Worm (Caenorhabditis elegans) whole organism, L2 larva: ENCODE results near the gene chil-15.

Experiments used
- R02D3.7 ChIP-seq: fragments of 150-350 bp; optimal IDR thresholded peaks from 2 replicates; lab custom pipeline; 2014; ENCODE audit warnings: missing biosample characterization, missing genetic modification characterization
- ZK546.5 ChIP-seq: sonication (generic microtip); optimal IDR thresholded peaks from 2 replicates; lab custom pipeline; 2017; ENCODE audit warnings: missing biosample characterization, missing genetic modification characterization
- aly-2 ChIP-seq: fragments of 150-350 bp; optimal IDR thresholded peaks from 2 replicates; lab custom pipeline; 2014; ENCODE audit warnings: missing biosample characterization, missing genetic modification characterization
- ama-1 ChIP-seq: fragments of 150-350 bp; optimal IDR thresholded peaks from 2 replicates; lab custom pipeline; 2018; ENCODE audit warnings: inconsistent platforms
- blmp-1 ChIP-seq: sonication (generic microtip); optimal IDR thresholded peaks from 2 replicates; lab custom pipeline; 2017; ENCODE audit warnings: missing genetic modification characterization, mild to moderate bottlenecking, missing compliant biosample characterization, antibody characterized with exemption, moderate library complexity; ENCODE audit not compliant: insufficient read depth
- ceh-16 ChIP-seq: fragments of 150-350 bp; optimal IDR thresholded peaks from 2 replicates; lab custom pipeline; 2014; ENCODE audit warnings: missing biosample characterization, missing genetic modification characterization
- ceh-82 ChIP-seq: fragments of 150-350 bp; optimal IDR thresholded peaks from 2 replicates; lab custom pipeline; 2014; ENCODE audit warnings: missing biosample characterization, missing genetic modification characterization
- crh-2 ChIP-seq: sonication (generic microtip); optimal IDR thresholded peaks from 2 replicates; lab custom pipeline; 2017; ENCODE audit warnings: missing biosample characterization, missing genetic modification characterization
- dmd-4 ChIP-seq: sonication (generic microtip); optimal IDR thresholded peaks from 2 replicates; lab custom pipeline; 2017; ENCODE audit warnings: missing biosample characterization, missing genetic modification characterization
- egl-27 ChIP-seq: sonication (generic microtip); optimal IDR thresholded peaks from 3 replicates; lab custom pipeline; 2017; ENCODE audit warnings: missing biosample characterization, missing genetic modification reagents, missing genetic modification characterization
- elt-3 ChIP-seq: sonication (generic microtip); optimal IDR thresholded peaks from 2 replicates; lab custom pipeline; 2017; ENCODE audit warnings: missing biosample characterization, missing genetic modification characterization
- fos-1 ChIP-seq: fragments of 150-350 bp; optimal IDR thresholded peaks from 2 replicates; lab custom pipeline; 2014; ENCODE audit warnings: missing biosample characterization, missing genetic modification characterization
- gmeb-1 ChIP-seq: fragments of 150-350 bp; optimal IDR thresholded peaks from 2 replicates; lab custom pipeline; 2014; ENCODE audit warnings: missing biosample characterization, missing genetic modification characterization
- lin-11 ChIP-seq: fragments of 150-350 bp; sonication (generic microtip); optimal IDR thresholded peaks from 2 replicates; lab custom pipeline; 2014; ENCODE audit warnings: missing biosample characterization, missing genetic modification characterization, inconsistent platforms, mixed read lengths
- lin-13 ChIP-seq: fragments of 150-350 bp; optimal IDR thresholded peaks from 2 replicates; lab custom pipeline; 2014; ENCODE audit warnings: missing biosample characterization, missing genetic modification reagents, missing genetic modification characterization
- lin-39 ChIP-seq: fragments of 150-350 bp; optimal IDR thresholded peaks from 2 replicates; lab custom pipeline; 2014; ENCODE audit warnings: missing biosample characterization, missing genetic modification reagents, missing genetic modification characterization
- lsy-2 ChIP-seq, 2 experiments: fragments of 150-350 bp in 1 of 2; sonication (generic microtip) in 1 of 2; optimal IDR thresholded peaks; 2 replicates each; lab custom pipeline; 2014 to 2017; ENCODE audit warnings: missing biosample characterization in 2 of 2, missing genetic modification characterization in 2 of 2
- mab-5 ChIP-seq: fragments of 150-350 bp; optimal IDR thresholded peaks from 2 replicates; lab custom pipeline; 2014; ENCODE audit warnings: missing biosample characterization, missing genetic modification characterization
- mbf-1 ChIP-seq: sonication (generic microtip); optimal IDR thresholded peaks from 2 replicates; lab custom pipeline; 2017; ENCODE audit warnings: missing biosample characterization, missing genetic modification characterization
- mdl-1 ChIP-seq, 2 experiments: fragments of 150-350 bp in 1 of 2; sonication (generic microtip) in 1 of 2; optimal IDR thresholded peaks; 2 replicates each; lab custom pipeline; 2017; ENCODE audit warnings: missing biosample characterization in 2 of 2, missing genetic modification characterization in 2 of 2
- nhr-10 ChIP-seq: sonication (generic microtip); optimal IDR thresholded peaks from 2 replicates; lab custom pipeline; 2017; ENCODE audit warnings: missing biosample characterization, missing genetic modification characterization
- nhr-21 ChIP-seq: fragments of 150-350 bp; optimal IDR thresholded peaks from 2 replicates; lab custom pipeline; 2014; ENCODE audit warnings: missing biosample characterization, missing genetic modification characterization
- nhr-23 ChIP-seq: fragments of 150-350 bp; optimal IDR thresholded peaks from 2 replicates; lab custom pipeline; 2014; ENCODE audit warnings: missing biosample characterization, missing genetic modification reagents, missing genetic modification characterization
- nhr-237 ChIP-seq: fragments of 150-350 bp; optimal IDR thresholded peaks from 2 replicates; lab custom pipeline; 2014; ENCODE audit warnings: missing biosample characterization, missing genetic modification characterization
- nhr-25 ChIP-seq: fragments of 150-350 bp; sonication (generic microtip); optimal IDR thresholded peaks from 3 replicates; lab custom pipeline; 2014; ENCODE audit warnings: missing biosample characterization, missing genetic modification characterization
- nhr-6 ChIP-seq: fragments of 150-350 bp; optimal IDR thresholded peaks from 2 replicates; lab custom pipeline; 2014; ENCODE audit warnings: missing biosample characterization, missing genetic modification characterization
- nhr-77 ChIP-seq: fragments of 150-350 bp; optimal IDR thresholded peaks from 2 replicates; lab custom pipeline; 2014; ENCODE audit warnings: missing biosample characterization, missing genetic modification characterization
- peb-1 ChIP-seq: fragments of 150-350 bp; optimal IDR thresholded peaks from 2 replicates; lab custom pipeline; 2014; ENCODE audit warnings: missing biosample characterization, missing genetic modification characterization
- sem-4 ChIP-seq: fragments of 150-350 bp; optimal IDR thresholded peaks from 2 replicates; lab custom pipeline; 2014; ENCODE audit warnings: missing biosample characterization, missing genetic modification reagents, missing genetic modification characterization
- skn-1 ChIP-seq: sonication (generic microtip); optimal IDR thresholded peaks from 2 replicates; lab custom pipeline; 2017; ENCODE audit warnings: missing biosample characterization, missing genetic modification characterization
- sma-3 ChIP-seq: sonication (generic microtip); optimal IDR thresholded peaks from 2 replicates; lab custom pipeline; 2016; ENCODE audit warnings: missing genetic modification reagents, missing genetic modification characterization, missing compliant biosample characterization
- sma-9 ChIP-seq, 2 experiments: fragments of 150-350 bp in 1 of 2; sonication (generic microtip) in 1 of 2; optimal IDR thresholded peaks; 2 replicates each; lab custom pipeline; 2014 to 2016; ENCODE audit warnings: missing genetic modification characterization in 2 of 2, mild to moderate bottlenecking in 1 of 2, missing biosample characterization in 1 of 2, missing compliant biosample characterization in 1 of 2, missing genetic modification reagents in 1 of 2, moderate library complexity in 1 of 2
- snpc-4 ChIP-seq: fragments of 150-350 bp; optimal IDR thresholded peaks from 2 replicates; lab custom pipeline; 2014; ENCODE audit warnings: missing biosample characterization, missing genetic modification characterization
- unc-39 ChIP-seq: fragments of 150-350 bp; optimal IDR thresholded peaks from 2 replicates; lab custom pipeline; 2014; ENCODE audit warnings: missing biosample characterization, missing genetic modification characterization
- unc-55 ChIP-seq: fragments of 150-350 bp; sonication (generic microtip); optimal IDR thresholded peaks from 3 replicates; lab custom pipeline; 2014; ENCODE audit warnings: missing biosample characterization, missing genetic modification reagents, missing genetic modification characterization
- ztf-1 ChIP-seq: fragments of 200-800 bp; sonication (Bioruptor generic); conservative IDR thresholded peaks from 2 replicates; pipeline ENCODE4 v1.3.6; 2022; ENCODE audit warnings: missing genetic modification characterization, missing compliant biosample characterization
- ztf-11 ChIP-seq: sonication (generic microtip); optimal IDR thresholded peaks from 2 replicates; lab custom pipeline; 2017; ENCODE audit warnings: missing biosample characterization, missing genetic modification characterization
- ztf-4 ChIP-seq: fragments of 150-350 bp; optimal IDR thresholded peaks from 2 replicates; lab custom pipeline; 2014; ENCODE audit warnings: missing biosample characterization, missing genetic modification characterization

The chil-15 gene

DNA sequence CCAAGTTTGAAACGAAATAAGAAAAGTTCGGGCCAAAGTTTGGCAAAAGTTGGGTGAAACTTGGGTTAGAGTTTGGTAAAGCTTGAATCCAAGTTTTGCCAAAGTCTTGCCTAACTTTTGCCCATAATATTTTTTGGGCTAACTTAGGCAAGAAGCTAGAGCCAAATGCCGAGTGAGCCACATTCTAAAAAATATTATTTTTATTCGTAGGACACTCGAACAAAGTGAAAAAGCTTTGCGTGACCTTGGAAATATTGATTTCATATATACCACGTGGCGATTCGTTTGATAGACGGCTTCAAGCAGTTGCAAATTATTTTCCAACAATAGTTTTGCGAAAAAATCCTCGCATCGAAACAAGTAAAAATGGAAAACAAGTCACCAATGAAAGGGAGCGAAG is 39.6 kb downstream of the chil-15 start, which contains the start of gene Y51B9A.5:
Gene Y51B9A.5, plus strand, starts transcription at position 301 of the 400 bp plus-strand sequence.
- TF ChIP-seq unc-55 (no peak), ztf-11 (no peak), lin-39 (tag; lab: Kevin White, UChicago) (no peak), egl-27 (tag; lab: Kevin White, UChicago) (no peak), elt-3 (tag; lab: Kevin White, UChicago) (no peak), snpc-4 (tag; lab: Kevin White, UChicago) (no peak), sem-4 (tag; lab: Kevin White, UChicago) (no peak), nhr-25 (tag; lab: Kevin White, UChicago) (no peak), mbf-1 (no peak), ztf-1 (GFP tag; lab: Robert Waterston, UW) (no peak), nhr-6 (tag; lab: Kevin White, UChicago) (no peak), crh-2 (tag; lab: Kevin White, UChicago) (no peak), aly-2 (tag; lab: Kevin White, UChicago) (no peak), unc-39 (tag; lab: Kevin White, UChicago) (no peak), nhr-237 (tag; lab: Kevin White, UChicago) (no peak), ZK546.5 (tag; lab: Kevin White, UChicago) (no peak), nhr-21 (no peak), sma-9 (GFP tag; optimal IDR thresholded peaks at IDR 0.05; lab: Kevin White, UChicago) (no peak), sma-9 (tag; optimal IDR thresholded peaks at IDR 0.05; lab: Kevin White, UChicago) (no peak)

DNA sequence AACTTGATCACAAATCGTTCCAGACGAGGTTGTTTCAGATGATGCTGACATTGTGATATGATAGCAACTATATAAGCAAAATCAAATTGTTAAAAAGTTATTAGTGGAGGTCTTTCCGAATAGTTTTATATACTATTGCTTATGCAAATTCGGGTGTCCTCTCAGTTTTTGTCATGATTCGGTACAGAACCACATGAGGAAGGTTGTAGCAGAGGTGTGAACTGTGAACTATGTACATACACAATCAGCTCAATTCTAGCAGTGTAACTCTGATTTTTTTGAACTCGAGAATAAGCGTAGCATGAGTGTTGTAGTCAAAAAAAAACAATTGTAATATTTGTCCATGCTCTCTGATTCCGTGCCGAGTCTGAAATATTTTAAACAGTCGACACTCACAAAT is 40.3 kb downstream of the chil-15 start, which contains the start of gene Y51B9A.6:
Gene Y51B9A.6, minus strand, starts transcription at position 101 of the 400 bp plus-strand sequence.
- TF ChIP-seq nhr-23 (tag; lab: Kevin White, UChicago) (no peak), nhr-77 (tag; lab: Kevin White, UChicago) (no peak), lin-11 (no peak), mdl-1 (tag; optimal IDR thresholded peaks at IDR 0.05; lab: Kevin White, UChicago) (no peak)

DNA sequence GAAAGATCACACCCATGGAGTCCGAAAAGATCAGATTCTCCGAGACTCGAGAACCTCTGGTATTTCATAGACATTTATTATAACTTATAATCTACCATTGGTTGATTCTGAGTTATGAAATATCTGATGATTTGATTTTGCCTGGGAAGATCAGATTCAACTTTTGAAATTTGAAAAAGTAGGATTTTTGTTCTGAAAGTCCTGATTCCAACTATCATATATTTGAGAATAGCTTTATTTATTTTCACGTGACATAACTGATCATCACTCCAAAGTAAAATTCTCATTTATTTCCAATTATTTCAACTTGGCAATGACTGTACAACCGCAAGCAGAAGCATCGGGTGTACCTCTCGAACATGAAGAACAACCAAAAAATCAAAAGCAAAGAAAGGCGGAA is 43.7 kb downstream of the chil-15 start, which contains the start of gene Y51B9A.7:
Gene Y51B9A.7, plus strand, starts transcription at position 301 of the 400 bp plus-strand sequence.
- TF ChIP-seq crh-2 (tag; lab: Kevin White, UChicago) (no peak), nhr-10 (no peak), skn-1 (no peak), unc-55 (no peak), nhr-237 (tag; lab: Kevin White, UChicago) (no peak), ztf-1 (GFP tag; lab: Robert Waterston, UW) (no peak), peb-1 (tag; lab: Kevin White, UChicago) (no peak), dmd-4 (tag; lab: Kevin White, UChicago) (no peak), aly-2 (tag; lab: Kevin White, UChicago) (no peak), elt-3 (tag; lab: Kevin White, UChicago) (no peak), nhr-21 (no peak), nhr-23 (tag; lab: Kevin White, UChicago) (no peak), fos-1 (tag; lab: Kevin White, UChicago) (no peak), ceh-82 (no peak), lsy-2 (tag; optimal IDR thresholded peaks at IDR 0.05; lab: Kevin White, UChicago) (no peak), mdl-1 (tag; optimal IDR thresholded peaks at IDR 0.05; lab: Kevin White, UChicago) (no peak), mab-5 (tag; lab: Kevin White, UChicago) (no peak)

DNA sequence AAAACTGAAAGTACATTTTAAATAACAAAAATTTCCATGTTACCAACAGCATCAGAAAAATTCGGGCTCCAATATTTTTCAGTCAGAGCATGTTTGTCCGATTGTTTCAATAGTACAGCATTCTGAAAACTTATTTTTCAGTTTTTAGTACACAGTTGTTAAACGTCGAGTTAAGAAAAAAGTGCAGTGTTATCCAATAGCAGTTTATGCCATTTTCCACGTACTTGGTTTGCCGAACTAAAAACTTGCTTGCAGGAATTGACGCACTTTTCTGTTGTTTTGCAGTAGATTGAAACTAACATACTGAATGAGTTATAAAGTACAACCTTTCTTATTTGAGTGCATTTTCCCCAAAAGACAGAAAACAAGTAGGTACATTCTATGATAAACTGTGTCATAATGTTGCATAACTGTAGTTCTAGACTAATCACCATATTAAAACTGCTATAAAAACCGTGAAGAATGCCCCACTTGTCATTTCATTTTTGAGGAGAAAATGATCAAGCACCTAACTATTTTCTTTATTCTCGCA is 45.0 kb downstream of the chil-15 start, which contains the start of the genes Y51B9A.14 and Y51B9A.8:
Gene Y51B9A.14, minus strand, starts transcription at position 101 of the 532 bp plus-strand sequence.
Gene Y51B9A.8, plus strand, starts transcription at position 482 of the 532 bp plus-strand sequence.
- TF ChIP-seq lsy-2 (tag; optimal IDR thresholded peaks at IDR 0.05; lab: Kevin White, UChicago): no peak
- no peak for TF ChIP-seq R02D3.7 (tag; lab: Kevin White, UChicago)
- no peak for TF ChIP-seq snpc-4 (tag; lab: Kevin White, UChicago)
- no peak for TF ChIP-seq peb-1 (tag; lab: Kevin White, UChicago)
- TF ChIP-seq nhr-21: no peak
- no peak for TF ChIP-seq ceh-16 (tag; lab: Kevin White, UChicago)
- TF ChIP-seq mbf-1: no peak
- TF ChIP-seq sma-3 (GFP tag; lab: Kevin White, UChicago): no peak
- no peak for TF ChIP-seq egl-27 (tag; lab: Kevin White, UChicago)
- no peak for TF ChIP-seq unc-39 (tag; lab: Kevin White, UChicago)
- TF ChIP-seq gmeb-1 (tag; lab: Kevin White, UChicago): no peak
- TF ChIP-seq lin-13 (GFP tag; lab: Kevin White, UChicago): no peak
- no peak for TF ChIP-seq nhr-77 (tag; lab: Kevin White, UChicago)
- no peak for TF ChIP-seq ama-1 (lab: Kevin White, UChicago)
- no peak for TF ChIP-seq blmp-1 (tag; lab: Kevin White, UChicago)
- no peak for TF ChIP-seq skn-1
- no peak for TF ChIP-seq crh-2 (tag; lab: Kevin White, UChicago)
- no peak for TF ChIP-seq nhr-237 (tag; lab: Kevin White, UChicago)
- no peak for TF ChIP-seq nhr-10
- no peak for TF ChIP-seq ztf-4 (tag; lab: Kevin White, UChicago)
